Fruit fly (Drosophila melanogaster) Kc167 (cell line): ENCODE results near the gene MSAmiP.

Experiments used
- Myc ChIP-seq: fragments of >200 bp; optimal IDR thresholded peaks from 2 replicates; lab custom pipeline; 2017; ENCODE audit warnings: missing external identifiers
- Sin3A ChIP-seq: fragments of >200 bp; optimal IDR thresholded peaks from 2 replicates; lab custom pipeline; 2018; ENCODE audit warnings: missing external identifiers
- h ChIP-seq: fragments of >200 bp; optimal IDR thresholded peaks from 3 replicates; lab custom pipeline; 2018; ENCODE audit warnings: missing external identifiers
- insv ChIP-seq: fragments of >200 bp; optimal IDR thresholded peaks from 3 replicates; lab custom pipeline; 2018; ENCODE audit warnings: missing external identifiers
- psq ChIP-seq: fragments of >200 bp; optimal IDR thresholded peaks from 2 replicates; lab custom pipeline; 2017; ENCODE audit warnings: missing external identifiers
- ttk ChIP-seq: sonication (Bioruptor generic); optimal IDR thresholded peaks from 2 replicates; lab custom pipeline; 2017; ENCODE audit warnings: missing external identifiers

Gene MSAmiP

dm6 chr3R:16849839-16850238 is 46.3 kb downstream of the MSAmiP start:
- no peak for TF ChIP-seq insv (lab: Kevin White, UChicago)
- no peak for TF ChIP-seq ttk (lab: Kevin White, UChicago)
- TF ChIP-seq Sin3A = no peak
- TF ChIP-seq Myc (lab: Kevin White, UChicago) = no peak
- no peak for TF ChIP-seq h (lab: Kevin White, UChicago)
- no peak for TF ChIP-seq psq

dm6 chr3R:16848646-16849045 is 47.4 kb downstream of the MSAmiP start:
- no peak for TF ChIP-seq h (lab: Kevin White, UChicago)
- no peak for TF ChIP-seq insv (lab: Kevin White, UChicago)
- TF ChIP-seq psq = no peak
- no peak for TF ChIP-seq ttk (lab: Kevin White, UChicago)
- TF ChIP-seq Sin3A = no peak
- no peak for TF ChIP-seq Myc (lab: Kevin White, UChicago)

dm6 chr3R:16847245-16847644 is 48.8 kb downstream of the MSAmiP start:
- TF ChIP-seq psq (no peak), h (lab: Kevin White, UChicago) (no peak), insv (lab: Kevin White, UChicago) (no peak), Sin3A (no peak), ttk (lab: Kevin White, UChicago) (no peak), Myc (lab: Kevin White, UChicago) (no peak)

dm6 chr3R:16843472-16843871 is 52.6 kb downstream of the MSAmiP start:
- TF ChIP-seq insv (lab: Kevin White, UChicago) (no peak), h (lab: Kevin White, UChicago) (no peak), ttk (lab: Kevin White, UChicago) (no peak), Sin3A (no peak), Myc (lab: Kevin White, UChicago) (no peak), psq (no peak)

dm6 chr3R:16842533-16842932 is 53.6 kb downstream of the MSAmiP start:
- TF ChIP-seq h (lab: Kevin White, UChicago) (no peak), ttk (lab: Kevin White, UChicago) (no peak), psq (no peak), insv (lab: Kevin White, UChicago) (no peak), Myc (lab: Kevin White, UChicago) (no peak), Sin3A (no peak)

dm6 chr3R:16840762-16841161 is 55.3 kb downstream of the MSAmiP start:
- no peak for TF ChIP-seq Myc (lab: Kevin White, UChicago)

dm6 chr3R:16839559-16840102 is 56.5 kb downstream of the MSAmiP start:
- no peak for TF ChIP-seq ttk (lab: Kevin White, UChicago)
- TF ChIP-seq Myc (lab: Kevin White, UChicago) = no peak
- no peak for TF ChIP-seq h (lab: Kevin White, UChicago)
- TF ChIP-seq insv (lab: Kevin White, UChicago) = no peak

- no peak for TF ChIP-seq Sin3A
- no peak for TF ChIP-seq insv (lab: Kevin White, UChicago)
- TF ChIP-seq h (lab: Kevin White, UChicago) = no peak
- TF ChIP-seq Myc (lab: Kevin White, UChicago) = no peak
- TF ChIP-seq psq = no peak
- TF ChIP-seq ttk (lab: Kevin White, UChicago) = no peak
Measured at dm6 chr3R:16837583-16838198, 58.4 kb downstream of the MSAmiP start.

dm6 chr3R:16836021-16836420 is 60.1 kb downstream of the MSAmiP start:
- no peak for TF ChIP-seq ttk (lab: Kevin White, UChicago)
- TF ChIP-seq Sin3A = no peak
- no peak for TF ChIP-seq Myc (lab: Kevin White, UChicago)
- TF ChIP-seq psq = no peak
- TF ChIP-seq h (lab: Kevin White, UChicago) = no peak
- TF ChIP-seq insv (lab: Kevin White, UChicago) = no peak

dm6 chr3R:16834294-16835003 is 61.6 kb downstream of the MSAmiP start:
- TF ChIP-seq Sin3A = no peak
- TF ChIP-seq h (lab: Kevin White, UChicago) = no peak
- TF ChIP-seq ttk (lab: Kevin White, UChicago) = no peak
- no peak for TF ChIP-seq Myc (lab: Kevin White, UChicago)

- TF ChIP-seq insv (lab: Kevin White, UChicago) = no peak
- TF ChIP-seq Myc (lab: Kevin White, UChicago) = no peak
- no peak for TF ChIP-seq h (lab: Kevin White, UChicago)
- no peak for TF ChIP-seq Sin3A
- TF ChIP-seq psq = no peak
- TF ChIP-seq ttk (lab: Kevin White, UChicago) = no peak
Measured at dm6 chr3R:16833022-16833421, 63.1 kb downstream of the MSAmiP start.

- TF ChIP-seq h (lab: Kevin White, UChicago) = no peak
- TF ChIP-seq Myc (lab: Kevin White, UChicago) = no peak
- no peak for TF ChIP-seq insv (lab: Kevin White, UChicago)
- no peak for TF ChIP-seq ttk (lab: Kevin White, UChicago)
- TF ChIP-seq psq = no peak
- no peak for TF ChIP-seq Sin3A
Measured at dm6 chr3R:16831924-16832323, 64.2 kb downstream of the MSAmiP start.
